Worm (Caenorhabditis elegans): ENCODE measurements around the gene ret-1.

ret-1 gene

ce11 chrV:14850530-14850929, 3.3 kb upstream of the ret-1 start:
- TF ChIP-seq pha-4 (tag; optimal IDR thresholded peaks at IDR 0.05) (peak; percentile 82), cebp-1 (GFP tag; IDR thresholded peaks at IDR 0.05) (peak; percentile 48; the same call in 1 of the 2 replicates), cebp-1 (tag; optimal IDR thresholded peaks at IDR 0.05) (peak; percentile 78), nhr-80 (tag; optimal IDR thresholded peaks at IDR 0.05) (peak; percentile 72), mcd-1 (GFP tag; IDR thresholded peaks at IDR 0.05) (0 out of 2 replicates have a peak, but pooled peaks have one; percentile 24), rcor-1 (GFP tag; IDR thresholded peaks at IDR 0.05) (no peak), atf-7 (tag; optimal IDR thresholded peaks at IDR 0.05) (peak; percentile 76), ceh-79 (tag; optimal IDR thresholded peaks at IDR 0.05) (no peak), lin-54 (GFP tag; optimal IDR thresholded peaks at IDR 0.05) (peak; percentile 5), let-526 (GFP tag; IDR thresholded peaks at IDR 0.05) (peak; percentile 48; the same call in 1 of the 2 replicates), mxl-1 (tag; optimal IDR thresholded peaks at IDR 0.05) (no peak), ekl-4 (GFP tag; IDR thresholded peaks at IDR 0.05) (peak; percentile 61; the same call in 1 of the 2 replicates), lin-35 (GFP tag; optimal IDR thresholded peaks at IDR 0.05) (no peak), T07F8.4 (tag; optimal IDR thresholded peaks at IDR 0.05) (no peak), F49E8.2 (tag; optimal IDR thresholded peaks at IDR 0.05; ENCODE audit: insufficient read depth) (no peak), Y56A3A.18 (GFP tag; IDR thresholded peaks at IDR 0.05) (no peak), tbp1 (GFP tag; optimal IDR thresholded peaks at IDR 0.05) (peak; percentile 39), nfya-1 (tag; optimal IDR thresholded peaks at IDR 0.05; ENCODE audit: borderline replicate concordance, insufficient read depth) (no peak), attf-6 (GFP tag; IDR thresholded peaks at IDR 0.05) (no peak), lsl-1 (GFP tag; optimal IDR thresholded peaks at IDR 0.05) (no peak), dox-1 (GFP tag; IDR thresholded peaks at IDR 0.05) (peak; percentile 67), F55B11.4 (tag; optimal IDR thresholded peaks at IDR 0.05; ENCODE audit: borderline replicate concordance, insufficient read depth) (no peak), ztf-3 (GFP tag; optimal IDR thresholded peaks at IDR 0.05) (peak; percentile 11), F57C9.4 (tag; optimal IDR thresholded peaks at IDR 0.05) (no peak), B0336.3 (GFP tag; IDR thresholded peaks at IDR 0.05) (0 out of 2 replicates have a peak, but pooled peaks have one; percentile 20), F39B2.1 (GFP tag; IDR thresholded peaks at IDR 0.05) (0 out of 2 replicates have a peak, but pooled peaks have one; percentile 19), let-607 (tag; optimal IDR thresholded peaks at IDR 0.05) (peak; percentile 14 to 49), nfyb-1 (GFP tag; IDR thresholded peaks at IDR 0.05) (peak; percentile 49; the same call in 1 of the 2 replicates), hsf-1 (GFP tag; IDR thresholded peaks at IDR 0.05) (peak; percentile 82; the same call in 1 of the 2 replicates), lin-40 (tag; optimal IDR thresholded peaks at IDR 0.05) (no peak), ets-4 (GFP tag; optimal IDR thresholded peaks at IDR 0.05) (peak; percentile 62), snpc-4 (GFP tag; optimal IDR thresholded peaks at IDR 0.05) (no peak), snpc-4 (tag; optimal IDR thresholded peaks at IDR 0.05) (peak in 1 of 4 experiments; percentile 20), nhr-90 (tag; optimal IDR thresholded peaks at IDR 0.05) (peak; percentile 37), chd-7 (tag; optimal IDR thresholded peaks at IDR 0.05) (peak; percentile 56)

- TF ChIP-seq pha-4 (tag; optimal IDR thresholded peaks at IDR 0.05) (no peak), lir-1 (GFP tag; conservative IDR thresholded peaks at IDR 0.05) (0 out of 2 replicates have a peak, but pooled peaks have one; percentile 22), snpc-1.1 (tag; optimal IDR thresholded peaks at IDR 0.05; ENCODE audit: insufficient read depth) (no peak), F57A8.1 (GFP tag; optimal IDR thresholded peaks at IDR 0.05) (no peak), sea-2 (GFP tag; IDR thresholded peaks at IDR 0.05) (no peak), ceh-58 (GFP tag; IDR thresholded peaks at IDR 0.05) (no peak), madf-10 (tag; optimal IDR thresholded peaks at IDR 0.05) (peak; percentile 16), nfya-1 (tag; optimal IDR thresholded peaks at IDR 0.05; ENCODE audit: borderline replicate concordance, insufficient read depth) (no peak), T07F8.4 (tag; optimal IDR thresholded peaks at IDR 0.05) (no peak), C06A6.2 (GFP tag; conservative IDR thresholded peaks at IDR 0.05) (peak; percentile 42; the same call in 1 of the 2 replicates), athp-1 (tag; optimal IDR thresholded peaks at IDR 0.05) (peak; percentile 49), ztf-3 (GFP tag; optimal IDR thresholded peaks at IDR 0.05) (peak; percentile 13), snpc-3.4 (tag; optimal IDR thresholded peaks at IDR 0.05) (peak; percentile 4), dpff-1 (tag; optimal IDR thresholded peaks at IDR 0.05) (no peak), F10E7.11 (tag; optimal IDR thresholded peaks at IDR 0.05) (no peak), ztf-6 (GFP tag; IDR thresholded peaks at IDR 0.05) (no peak), ZK185.1 (tag; optimal IDR thresholded peaks at IDR 0.05; ENCODE audit: poor library complexity, severe bottlenecking) (peak; percentile 53)
Measured at ce11 chrV:14849628-14850027, 2.4 kb upstream of the ret-1 start.

Measured in whole organism, young adult.